Fruit fly (Drosophila melanogaster): ENCODE data around the gene CG7376.
A peak's percentile ranks its signal among the peaks of the same experiment; 100 is the strongest.

Gene CG7376

dm6 chr3L:6124616-6125408, 49.2 kb upstream of the CG7376 start:
- TF ChIP-seq zf30C (GFP tag; optimal IDR thresholded peaks at IDR 0.05): no peak
- TF ChIP-seq CG3163 (GFP tag; optimal IDR thresholded peaks at IDR 0.05): peak; percentile 4
- TF ChIP-seq CG6254 (GFP tag; optimal IDR thresholded peaks at IDR 0.05): peak; percentile 99
- peak; percentile 77 for TF ChIP-seq ash1 (GFP tag; optimal IDR thresholded peaks at IDR 0.05)
- TF ChIP-seq ftz-f1 (GFP tag; optimal IDR thresholded peaks at IDR 0.05): peak; percentile 12
- peak; percentile 53 for TF ChIP-seq CG4360 (GFP tag; IDR thresholded peaks at IDR 0.05)
- no peak for TF ChIP-seq Dip3 (GFP tag; optimal IDR thresholded peaks at IDR 0.05)
- peak; percentile 17 for TF ChIP-seq CG16815 (GFP tag; optimal IDR thresholded peaks at IDR 0.05)
- TF ChIP-seq CG31388 (GFP tag; optimal IDR thresholded peaks at IDR 0.05): no peak
- TF ChIP-seq CG7271 (tag; optimal IDR thresholded peaks at IDR 0.05): peak; percentile 87
- TF ChIP-seq lilli (GFP tag; optimal IDR thresholded peaks at IDR 0.05): peak; percentile 32
- TF ChIP-seq CG6683 (GFP tag; optimal IDR thresholded peaks at IDR 0.05): peak; percentile 61
- peak; percentile 79 for TF ChIP-seq CG5953 (GFP tag; IDR thresholded peaks at IDR 0.05)
- TF ChIP-seq CG1529 (GFP tag; optimal IDR thresholded peaks at IDR 0.05): peak; percentile 46
- no peak for TF ChIP-seq vnd (GFP tag; IDR thresholded peaks at IDR 0.05; ENCODE audit: partially characterized antibody)
- no peak for TF ChIP-seq Hmx (GFP tag; optimal IDR thresholded peaks at IDR 0.05)
- peak; percentile 42; the same call in 1 of the 2 replicates for TF ChIP-seq CG42726 (GFP tag; IDR thresholded peaks at IDR 0.05; ENCODE audit: partially characterized antibody)
- peak; percentile 34 for TF ChIP-seq CG12236 (GFP tag; optimal IDR thresholded peaks at IDR 0.05)
- TF ChIP-seq wor (GFP tag; IDR thresholded peaks at IDR 0.05): peak; percentile 18; the same call in 1 of the 2 replicates
- peak; percentile 29 for TF ChIP-seq CG9797 (GFP tag; optimal IDR thresholded peaks at IDR 0.05)
- TF ChIP-seq CG15479 (GFP tag; optimal IDR thresholded peaks at IDR 0.05): no peak
- TF ChIP-seq h (optimal IDR thresholded peaks at IDR 0.05): no peak
- no peak for TF ChIP-seq nerfin-2 (GFP tag; IDR thresholded peaks at IDR 0.05; ENCODE audit: partially characterized antibody)
- peak; percentile 69 for TF ChIP-seq ERR (GFP tag; optimal IDR thresholded peaks at IDR 0.05)
- TF ChIP-seq CG4282 (GFP tag; optimal IDR thresholded peaks at IDR 0.05): no peak
- peak; percentile 38 for TF ChIP-seq yki (optimal IDR thresholded peaks at IDR 0.05)
- peak; percentile 89 for TF ChIP-seq CG1024 (GFP tag; IDR thresholded peaks at IDR 0.05)
- peak; percentile 50 for TF ChIP-seq tio (GFP tag; optimal IDR thresholded peaks at IDR 0.05)
- no peak for TF ChIP-seq Hr3 (GFP tag; optimal IDR thresholded peaks at IDR 0.05)
- TF ChIP-seq ATbp (GFP tag; optimal IDR thresholded peaks at IDR 0.05): peak; percentile 81
- no peak for TF ChIP-seq cg (GFP tag; optimal IDR thresholded peaks at IDR 0.05)
- TF ChIP-seq Fer3 (tag; optimal IDR thresholded peaks at IDR 0.05): peak; percentile 75
- TF ChIP-seq crol (GFP tag; IDR thresholded peaks at IDR 0.05): no peak
- TF ChIP-seq CG34422 (GFP tag; IDR thresholded peaks at IDR 0.05): peak; percentile 78
- TF ChIP-seq Bgb (GFP tag; IDR thresholded peaks at IDR 0.05; ENCODE audit: partially characterized antibody): peak; percentile 22; the same call in 1 of the 2 replicates
- TF ChIP-seq sob (GFP tag; IDR thresholded peaks at IDR 0.05): peak; percentile 87
- peak; percentile 72 for TF ChIP-seq CG17385 (GFP tag; optimal IDR thresholded peaks at IDR 0.05)
- peak; percentile 54 for TF ChIP-seq sima (GFP tag; optimal IDR thresholded peaks at IDR 0.05)
- peak; percentile 55 for TF ChIP-seq CG6272 (GFP tag; IDR thresholded peaks at IDR 0.05)
- TF ChIP-seq CG12104 (GFP tag; optimal IDR thresholded peaks at IDR 0.05): peak; percentile 75
- TF ChIP-seq unc-4 (GFP tag; IDR thresholded peaks at IDR 0.05; ENCODE audit: partially characterized antibody): no peak
- peak; percentile 72 for TF ChIP-seq nerfin-1 (tag; optimal IDR thresholded peaks at IDR 0.05)
- TF ChIP-seq esg (GFP tag; conservative IDR thresholded peaks at IDR 0.05): peak; percentile 25
- no peak for TF ChIP-seq CG14860 (GFP tag; IDR thresholded peaks at IDR 0.05; ENCODE audit: partially characterized antibody)
- no peak for TF ChIP-seq amos (GFP tag; IDR thresholded peaks at IDR 0.05; ENCODE audit: partially characterized antibody)
- peak; percentile 76 for TF ChIP-seq scrt (GFP tag; optimal IDR thresholded peaks at IDR 0.05)
- peak; percentile 79 for TF ChIP-seq CG11247 (GFP tag; IDR thresholded peaks at IDR 0.05)
- peak; percentile 82 for TF ChIP-seq eyg (GFP tag; optimal IDR thresholded peaks at IDR 0.05)
- TF ChIP-seq ac (GFP tag; optimal IDR thresholded peaks at IDR 0.05): peak; percentile 49
- peak; percentile 67 for TF ChIP-seq CG3847 (GFP tag; IDR thresholded peaks at IDR 0.05)
